Worm (Caenorhabditis elegans) whole organism, late embryonic: ENCODE measurements around the gene C28H8.5.

ENCODE experiments used
- C08G9.2 ChIP-seq: sonication (generic microtip); optimal IDR thresholded peaks from 2 replicates; lab custom pipeline; 2016; ENCODE audit warnings: mild to moderate bottlenecking, missing genetic modification characterization, moderate library complexity, missing compliant biosample characterization
- C38D4.7 ChIP-seq: fragments of 200-800 bp; sonication (Bioruptor generic); optimal IDR thresholded peaks from 2 replicates; lab custom pipeline; 2018; ENCODE audit warnings: mild to moderate bottlenecking, missing genetic modification characterization, moderate library complexity, missing compliant biosample characterization
- F13H6.1 ChIP-seq: sonication (generic microtip); optimal IDR thresholded peaks from 2 replicates; lab custom pipeline; 2016; ENCODE audit warnings: missing genetic modification characterization, missing compliant biosample characterization
- K09A11.1 ChIP-seq: sonication (generic microtip); optimal IDR thresholded peaks from 2 replicates; lab custom pipeline; 2017; ENCODE audit warnings: antibody characterized with exemption, mild to moderate bottlenecking, missing genetic modification characterization, missing compliant biosample characterization; ENCODE audit not compliant: insufficient read depth
- ceh-14 ChIP-seq: sonication (generic microtip); optimal IDR thresholded peaks from 2 replicates; lab custom pipeline; 2016; ENCODE audit warnings: missing genotype, missing genetic modification characterization, missing compliant biosample characterization
- ceh-19 ChIP-seq: fragments of 200-800 bp; sonication (Bioruptor generic); optimal IDR thresholded peaks from 2 replicates; lab custom pipeline; 2018; ENCODE audit warnings: mild to moderate bottlenecking, missing genetic modification characterization, missing compliant biosample characterization
- ceh-2 ChIP-seq: sonication (generic microtip); optimal IDR thresholded peaks from 2 replicates; lab custom pipeline; 2016; ENCODE audit warnings: missing genotype, missing genetic modification characterization, missing compliant biosample characterization
- ceh-22 ChIP-seq: sonication (generic microtip); optimal IDR thresholded peaks from 2 replicates; lab custom pipeline; 2017; ENCODE audit warnings: missing biosample characterization, missing genetic modification characterization
- ceh-24 ChIP-seq: sonication (generic microtip); optimal IDR thresholded peaks from 2 replicates; lab custom pipeline; 2016; ENCODE audit warnings: mild to moderate bottlenecking, missing genetic modification characterization, missing compliant biosample characterization
- ceh-31 ChIP-seq: sonication (generic microtip); optimal IDR thresholded peaks from 2 replicates; lab custom pipeline; 2016; ENCODE audit warnings: missing genetic modification characterization, missing compliant biosample characterization
- ceh-34 ChIP-seq: sonication (generic microtip); optimal IDR thresholded peaks from 2 replicates; lab custom pipeline; 2016; ENCODE audit warnings: mild to moderate bottlenecking, missing genetic modification characterization, missing compliant biosample characterization
- dmd-4 ChIP-seq: sonication (generic microtip); optimal IDR thresholded peaks from 2 replicates; lab custom pipeline; 2016; ENCODE audit warnings: borderline replicate concordance, missing genetic modification characterization, missing compliant biosample characterization
- elt-2 ChIP-seq: sonication (generic microtip); optimal IDR thresholded peaks from 2 replicates; lab custom pipeline; 2016; ENCODE audit warnings: missing genetic modification reagents, missing genetic modification characterization, missing compliant biosample characterization
- elt-4 ChIP-seq: sonication (generic microtip); optimal IDR thresholded peaks from 2 replicates; lab custom pipeline; 2016; ENCODE audit warnings: missing genetic modification characterization, missing compliant biosample characterization
- ets-4 ChIP-seq: sonication (generic microtip); optimal IDR thresholded peaks from 2 replicates; lab custom pipeline; 2016; ENCODE audit warnings: missing genetic modification characterization, missing compliant biosample characterization
- fax-1 ChIP-seq: sonication (generic microtip); optimal IDR thresholded peaks from 2 replicates; lab custom pipeline; 2016; ENCODE audit warnings: missing genotype, missing genetic modification characterization, missing compliant biosample characterization
- hlh-15 ChIP-seq: sonication (generic microtip); optimal IDR thresholded peaks from 2 replicates; lab custom pipeline; 2016; ENCODE audit warnings: missing genetic modification characterization, missing compliant biosample characterization
- hlh-6 ChIP-seq: sonication (generic microtip); optimal IDR thresholded peaks from 2 replicates; lab custom pipeline; 2016; ENCODE audit warnings: missing genotype, missing genetic modification characterization, missing compliant biosample characterization
- hlh-8 ChIP-seq: sonication (generic microtip); optimal IDR thresholded peaks from 2 replicates; lab custom pipeline; 2016; ENCODE audit warnings: missing genotype, missing genetic modification characterization, missing compliant biosample characterization
- madf-2 ChIP-seq: sonication (generic microtip); optimal IDR thresholded peaks from 2 replicates; lab custom pipeline; 2017; ENCODE audit warnings: missing genetic modification characterization, missing compliant biosample characterization
- nfya-1 ChIP-seq: sonication (generic microtip); optimal IDR thresholded peaks from 2 replicates; lab custom pipeline; 2017; ENCODE audit warnings: missing genetic modification characterization, mild to moderate bottlenecking, missing compliant biosample characterization, antibody characterized with exemption, moderate library complexity
- pax-1 ChIP-seq: fragments of 150-350 bp; optimal IDR thresholded peaks from 2 replicates; lab custom pipeline; 2014; ENCODE audit warnings: missing biosample characterization, missing genetic modification characterization
- pha-2 ChIP-seq: sonication (generic microtip); optimal IDR thresholded peaks from 2 replicates; lab custom pipeline; 2017; ENCODE audit warnings: mild to moderate bottlenecking, missing genetic modification characterization, missing compliant biosample characterization
- pros-1 ChIP-seq: fragments of 150-350 bp; optimal IDR thresholded peaks from 2 replicates; lab custom pipeline; 2014; ENCODE audit warnings: missing biosample characterization, missing genetic modification reagents, missing genetic modification characterization
- ref-2 ChIP-seq: sonication (generic microtip); optimal IDR thresholded peaks from 2 replicates; lab custom pipeline; 2016; ENCODE audit warnings: missing genetic modification characterization, missing compliant biosample characterization
- rnt-1 ChIP-seq: sonication (generic microtip); optimal IDR thresholded peaks from 2 replicates; lab custom pipeline; 2016; ENCODE audit warnings: missing genetic modification characterization, missing compliant biosample characterization
- sdc-2 ChIP-seq: sonication (generic microtip); optimal IDR thresholded peaks from 2 replicates; lab custom pipeline; 2016; ENCODE audit warnings: missing genotype, missing genetic modification characterization, missing compliant biosample characterization
- syd-9 ChIP-seq: sonication (generic microtip); optimal IDR thresholded peaks from 2 replicates; lab custom pipeline; 2016; ENCODE audit warnings: mild to moderate bottlenecking, missing genetic modification characterization, moderate library complexity, missing compliant biosample characterization
- tbx-2 ChIP-seq: sonication (generic microtip); optimal IDR thresholded peaks from 2 replicates; lab custom pipeline; 2016; ENCODE audit warnings: missing genetic modification characterization, missing compliant biosample characterization
- tbx-7 ChIP-seq: sonication (generic microtip); optimal IDR thresholded peaks from 2 replicates; lab custom pipeline; 2016; ENCODE audit warnings: missing genotype, missing genetic modification characterization, missing compliant biosample characterization
- ttx-3 ChIP-seq: sonication (generic microtip); optimal IDR thresholded peaks from 2 replicates; lab custom pipeline; 2016; ENCODE audit warnings: missing genetic modification reagents, missing genetic modification characterization, missing compliant biosample characterization
- unc-3 ChIP-seq, 2 experiments: fragments of 200-800 bp in 1 of 2; sonication (Bioruptor generic) in 1 of 2; sonication (generic microtip) in 1 of 2; conservative IDR thresholded peaks in 1 of 2; optimal IDR thresholded peaks in 1 of 2; 2 replicates each; pipeline versions ENCODE4 v1.3.6 to Lab custom; 2016 to 2022; ENCODE audit warnings: missing compliant biosample characterization in 2 of 2, missing genetic modification characterization in 2 of 2, missing genetic modification reagents in 1 of 2
- unc-42 ChIP-seq: sonication (generic microtip); optimal IDR thresholded peaks from 2 replicates; lab custom pipeline; 2016; ENCODE audit warnings: missing genotype, missing genetic modification characterization, missing compliant biosample characterization
- unc-55 ChIP-seq: sonication (generic microtip); optimal IDR thresholded peaks from 2 replicates; lab custom pipeline; 2017; ENCODE audit warnings: missing biosample characterization, missing genetic modification reagents, missing genetic modification characterization
- zip-5 ChIP-seq: sonication (generic microtip); optimal IDR thresholded peaks from 2 replicates; lab custom pipeline; 2016; ENCODE audit warnings: missing genetic modification characterization, missing compliant biosample characterization

The C28H8.5 gene

DNA sequence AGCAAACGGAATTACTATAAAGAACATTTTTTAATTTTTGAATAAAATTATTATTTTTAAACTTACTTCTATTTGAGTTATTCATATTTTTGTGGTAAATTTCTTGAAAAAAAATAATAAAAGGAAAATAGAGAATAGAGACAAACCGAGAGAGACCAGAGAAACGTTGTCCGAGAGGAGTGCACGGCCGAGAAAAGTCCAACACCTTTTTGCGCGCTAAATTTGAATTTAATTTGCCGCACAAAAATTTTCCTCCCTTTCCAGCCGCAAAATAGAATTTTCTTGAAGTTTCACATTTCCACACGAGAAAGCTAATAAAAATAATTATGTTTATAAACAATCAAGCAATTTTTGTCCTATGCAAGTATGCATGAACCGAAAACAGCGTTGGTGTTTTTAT lies 12.3 kb upstream of the C28H8.5 start, which contains the start of the genes F01F1.11 and F01F1.3:
Gene F01F1.11 (minus strand): TSS at position 118 of the 400 bp plus-strand sequence.
Gene F01F1.3 (plus strand): TSS at position 179 of the 400 bp plus-strand sequence.
- TF ChIP-seq ceh-31 (tag; lab: Kevin White, UChicago) (peak; percentile 89), dmd-4 (tag; lab: Kevin White, UChicago) (no peak), ceh-2 (tag; lab: Kevin White, UChicago) (peak; percentile 80), C08G9.2 (tag; lab: Kevin White, UChicago) (peak; percentile 86), unc-42 (peak; percentile 50), syd-9 (no peak), zip-5 (peak; percentile 38), pax-1 (tag; lab: Kevin White, UChicago) (peak; percentile 14), nfya-1 (peak; percentile 7), ceh-34 (tag; lab: Kevin White, UChicago) (peak; percentile 37), elt-4 (no peak), ceh-19 (GFP tag; lab: Kevin White, UChicago) (no peak), F13H6.1 (tag; lab: Kevin White, UChicago) (peak; percentile 19), tbx-2 (tag; lab: Kevin White, UChicago) (peak; percentile 85), fax-1 (tag; lab: Kevin White, UChicago) (peak; percentile 53), hlh-6 (tag; lab: Kevin White, UChicago) (no peak), ttx-3 (tag; lab: Kevin White, UChicago) (no peak), ref-2 (tag; lab: Kevin White, UChicago) (peak; percentile 62), ets-4 (tag; lab: Kevin White, UChicago) (peak; percentile 99), hlh-15 (tag; lab: Kevin White, UChicago) (no peak), C38D4.7 (GFP tag; lab: Kevin White, UChicago) (no peak), ceh-24 (no peak), unc-3 (GFP tag; conservative IDR thresholded peaks at IDR 0.05; lab: Robert Waterston, UW) (no peak), unc-3 (tag; optimal IDR thresholded peaks at IDR 0.05; lab: Kevin White, UChicago) (no peak), pha-2 (tag; lab: Kevin White, UChicago) (no peak), pros-1 (no peak), ceh-14 (tag; lab: Kevin White, UChicago) (peak; percentile 35), madf-2 (tag; lab: Kevin White, UChicago) (no peak), elt-2 (peak; percentile 38), tbx-7 (tag; lab: Kevin White, UChicago) (peak; percentile 64), rnt-1 (peak; percentile 37)

DNA sequence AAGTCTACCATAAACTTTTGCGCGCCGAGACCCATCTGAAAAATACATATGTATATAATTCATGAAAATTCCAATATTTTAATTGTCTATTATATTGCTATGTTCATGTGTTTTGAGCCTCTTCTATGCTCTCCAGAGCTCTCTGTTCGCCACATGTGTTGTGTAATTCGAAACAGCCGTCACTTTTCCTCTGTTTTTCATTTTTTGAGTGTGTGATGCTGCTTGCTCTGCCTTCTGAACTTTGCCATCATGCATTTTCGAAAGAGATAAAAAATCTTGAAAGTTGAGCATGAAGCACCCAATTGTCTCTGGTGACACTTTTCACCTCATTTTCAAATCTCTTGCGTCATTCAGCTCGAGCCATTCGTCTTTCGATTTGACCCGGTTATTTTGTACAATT lies 11.8 kb upstream of the C28H8.5 start:
- TF ChIP-seq K09A11.1 (tag; lab: Kevin White, UChicago) (no peak), ceh-2 (tag; lab: Kevin White, UChicago) (no peak), hlh-8 (tag; lab: Kevin White, UChicago) (peak; percentile 36)

DNA sequence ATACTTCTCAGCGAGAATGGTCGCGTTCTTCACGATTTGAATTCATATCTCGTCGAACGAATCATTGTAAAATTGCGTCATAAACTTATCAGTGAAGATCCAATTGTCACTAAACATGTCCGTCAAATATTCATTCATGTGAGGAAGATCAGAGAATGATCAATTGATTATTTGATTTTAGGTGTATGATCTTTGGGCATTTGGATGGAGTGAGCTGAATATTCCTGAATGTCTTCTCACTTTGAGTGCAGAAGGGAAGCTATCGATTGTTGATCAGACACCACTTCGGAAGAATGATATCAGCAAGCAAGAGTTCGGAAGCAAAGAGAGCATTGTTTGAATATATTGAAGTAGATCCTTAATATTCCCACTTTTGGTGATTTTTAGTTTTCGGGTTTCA lies 9.8 kb upstream of the C28H8.5 start:
- TF ChIP-seq sdc-2 (tag; lab: Kevin White, UChicago): no peak
- no peak for TF ChIP-seq C08G9.2 (tag; lab: Kevin White, UChicago)
- TF ChIP-seq ceh-22 (tag; lab: Kevin White, UChicago): no peak
- peak; percentile 59 for TF ChIP-seq unc-55 (GFP tag; lab: Kevin White, UChicago)

DNA sequence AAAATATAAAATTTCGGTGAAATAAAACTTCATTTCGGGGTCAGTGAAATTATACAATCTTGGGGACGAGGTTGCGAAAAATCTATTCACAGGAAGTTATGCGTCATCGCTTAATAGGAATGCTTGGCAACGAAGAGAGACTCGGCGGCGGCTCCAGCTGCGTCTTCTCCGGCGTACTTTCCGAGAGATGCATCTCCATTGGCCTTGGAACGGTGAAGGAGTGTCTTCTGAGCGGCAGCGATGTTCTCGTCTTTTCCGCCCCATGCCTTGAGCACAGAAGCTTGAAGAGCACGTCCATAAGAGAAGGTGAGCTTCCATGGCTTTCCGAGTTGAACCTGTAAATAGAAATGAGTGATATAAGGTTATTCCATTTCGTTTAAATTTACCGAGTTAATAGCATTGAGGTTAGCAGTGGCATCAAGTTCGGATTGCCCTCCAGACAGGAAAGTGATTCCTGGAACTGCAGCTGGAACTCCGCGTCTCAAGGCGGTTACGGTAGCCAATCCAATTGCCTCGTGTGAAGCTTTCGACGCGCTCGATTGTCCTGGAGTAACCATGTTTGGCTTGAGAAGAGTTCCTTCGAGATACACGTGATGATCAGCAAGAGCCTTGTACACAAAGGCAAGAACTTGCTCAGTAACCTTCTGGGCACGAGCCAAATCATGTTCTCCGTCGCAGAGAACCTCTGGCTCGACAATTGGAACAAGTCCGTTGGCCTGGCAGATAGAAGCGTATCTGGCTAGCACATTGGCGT lies 9.3 kb upstream of the C28H8.5 start:
- no peak for TF ChIP-seq elt-4
